Worm (Caenorhabditis elegans): ENCODE data around the gene C09B8.8.

Gene C09B8.8

DNA sequence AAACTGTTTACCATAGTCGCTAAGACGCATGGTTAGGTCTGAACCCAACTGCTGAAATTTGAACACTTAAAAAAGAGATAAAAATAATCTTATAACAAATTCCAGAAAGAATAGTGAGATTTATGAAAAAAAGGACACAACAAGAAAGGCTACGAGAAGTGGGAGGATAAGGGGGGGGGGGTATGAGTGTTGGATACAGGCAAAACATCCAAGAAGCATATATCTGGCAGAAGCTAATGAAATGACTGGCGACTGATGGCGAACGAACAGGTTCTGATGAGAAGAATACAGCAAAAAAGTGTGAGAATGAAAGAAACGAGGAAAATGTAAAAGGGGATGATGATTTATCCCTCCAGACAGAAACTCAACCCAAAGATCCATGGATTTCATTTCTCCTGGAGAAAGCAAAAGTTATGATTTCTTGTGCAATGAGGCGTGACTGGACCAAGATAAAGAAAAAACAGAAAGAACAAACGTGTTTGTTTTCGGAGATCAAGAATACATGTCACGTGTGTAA, 50.7 kb downstream of the C09B8.8 start, which contains the start of gene ptr-4:
Gene ptr-4, minus strand, starts transcription at position 51 of the 517 bp plus-strand sequence.
- TF ChIP-seq ZK546.5 (tag; optimal IDR thresholded peaks at IDR 0.05) (no peak), elt-1 (tag; optimal IDR thresholded peaks at IDR 0.05) (no peak), unc-62 (GFP tag; optimal IDR thresholded peaks at IDR 0.05) (no peak), ama-1 (optimal IDR thresholded peaks at IDR 0.05) (no peak), nhr-25 (tag; optimal IDR thresholded peaks at IDR 0.05) (peak; percentile 13), nfya-1 (tag; optimal IDR thresholded peaks at IDR 0.05; ENCODE audit: insufficient read depth) (no peak)

DNA sequence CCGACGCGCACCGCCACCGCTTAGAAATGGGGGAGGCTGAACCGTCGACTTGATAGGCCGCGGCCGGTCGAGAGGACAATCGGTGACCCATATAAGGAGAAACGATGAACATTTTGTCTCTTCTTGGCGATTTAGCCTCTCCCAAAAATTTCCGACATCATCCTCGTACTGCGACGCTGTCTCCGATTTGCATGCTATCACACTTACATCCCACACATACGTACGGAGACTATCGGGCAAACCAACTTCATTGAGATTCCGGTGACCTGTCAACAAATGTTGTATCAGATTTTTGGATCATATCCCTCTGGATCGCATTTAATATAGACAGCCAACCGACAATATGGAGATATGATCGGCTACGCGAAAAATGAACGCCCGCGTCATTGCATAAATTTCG, 51.3 kb downstream of the C09B8.8 start:
- no peak for TF ChIP-seq nhr-43 (tag; optimal IDR thresholded peaks at IDR 0.05; ENCODE audit: poor library complexity, severe bottlenecking)
- TF ChIP-seq nhr-23 (tag; optimal IDR thresholded peaks at IDR 0.05), result peak; percentile 79
